Fruit fly (Drosophila melanogaster): ENCODE measurements around the gene CG43175.

- TF ChIP-seq CG8478 (optimal IDR thresholded peaks at IDR 0.05) (no peak), psq (optimal IDR thresholded peaks at IDR 0.05) (no peak), pan (optimal IDR thresholded peaks at IDR 0.05) (no peak), Dll (optimal IDR thresholded peaks at IDR 0.05) (no peak), usp (GFP tag; optimal IDR thresholded peaks at IDR 0.05) (no peak), EcR (GFP tag; optimal IDR thresholded peaks at IDR 0.05) (no peak)
Observed at dm6 chr3R:17604198-17604879, 26.2 kb upstream of the CG43175 start.

All from whole organism.